Worm (Caenorhabditis elegans): ENCODE results near the gene srj-21.

- no peak for TF ChIP-seq nhr-237 (tag; optimal IDR thresholded peaks at IDR 0.05)
- TF ChIP-seq ces-1 (GFP tag; optimal IDR thresholded peaks at IDR 0.05): no peak
- TF ChIP-seq elt-1 (tag; optimal IDR thresholded peaks at IDR 0.05; ENCODE audit: borderline replicate concordance, insufficient read depth): no peak
- TF ChIP-seq mep-1 (tag; optimal IDR thresholded peaks at IDR 0.05): no peak
- TF ChIP-seq ceh-43 (GFP tag; optimal IDR thresholded peaks at IDR 0.05): no peak
- no peak for TF ChIP-seq flh-1 (GFP tag; optimal IDR thresholded peaks at IDR 0.05)
- TF ChIP-seq ztf-11 (tag; optimal IDR thresholded peaks at IDR 0.05): no peak
- TF ChIP-seq mab-5 (tag; optimal IDR thresholded peaks at IDR 0.05): no peak
Measured at ce11 chrV:10702910-10703309, 42.2 kb upstream of the srj-21 start.
